Fruit fly (Drosophila melanogaster): ENCODE data around the gene shakB.

DNA sequence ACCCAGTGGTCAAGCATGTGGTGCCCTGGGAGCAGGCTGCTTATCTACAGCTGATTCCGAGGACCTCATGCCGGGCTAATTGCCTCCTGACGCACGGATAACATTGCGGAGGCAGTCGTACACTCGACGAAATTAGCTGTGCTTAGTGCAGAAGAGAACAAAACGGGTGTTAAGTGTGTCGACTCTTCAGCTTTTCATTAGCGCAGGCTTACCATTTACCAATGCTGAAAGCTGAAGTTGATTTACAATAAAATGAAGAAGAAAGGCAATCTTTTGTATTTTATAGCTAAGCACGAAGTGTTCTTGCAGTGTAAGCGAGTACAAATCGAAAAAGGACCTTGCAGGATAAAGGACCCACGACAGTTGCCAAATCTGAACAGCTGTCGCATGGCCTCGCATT lies 173.7 kb downstream of the shakB start:
- TF ChIP-seq jim (GFP tag; optimal IDR thresholded peaks at IDR 0.05) (no peak), pan (optimal IDR thresholded peaks at IDR 0.05) (no peak), usp (GFP tag; optimal IDR thresholded peaks at IDR 0.05) (no peak), h (GFP tag; optimal IDR thresholded peaks at IDR 0.05) (no peak)

Measured in whole organism, wandering third instar larva.